Worm (Caenorhabditis elegans) whole organism, late embryonic: ENCODE measurements around the gene C47D12.4.

Experiments
- C38D4.7 ChIP-seq: fragments of 200-800 bp; sonication (Bioruptor generic); optimal IDR thresholded peaks from 2 replicates; lab custom pipeline; 2018; ENCODE audit warnings: mild to moderate bottlenecking, missing genetic modification characterization, moderate library complexity, missing compliant biosample characterization
- F13H6.1 ChIP-seq: sonication (generic microtip); optimal IDR thresholded peaks from 2 replicates; lab custom pipeline; 2016; ENCODE audit warnings: missing genetic modification characterization, missing compliant biosample characterization
- ceh-2 ChIP-seq: sonication (generic microtip); optimal IDR thresholded peaks from 2 replicates; lab custom pipeline; 2016; ENCODE audit warnings: missing genotype, missing genetic modification characterization, missing compliant biosample characterization
- ceh-24 ChIP-seq: sonication (generic microtip); optimal IDR thresholded peaks from 2 replicates; lab custom pipeline; 2016; ENCODE audit warnings: mild to moderate bottlenecking, missing genetic modification characterization, missing compliant biosample characterization
- fkh-10 ChIP-seq: fragments of 150-350 bp; optimal IDR thresholded peaks from 2 replicates; lab custom pipeline; 2014; ENCODE audit warnings: missing biosample characterization, missing genetic modification reagents, missing genetic modification characterization
- lin-11 ChIP-seq: fragments of 200-800 bp; sonication (Bioruptor generic); optimal IDR thresholded peaks from 2 replicates; lab custom pipeline; 2018; ENCODE audit warnings: mild to moderate bottlenecking, missing genetic modification characterization, missing compliant biosample characterization
- nhr-11 ChIP-seq: fragments of 150-350 bp; optimal IDR thresholded peaks from 2 replicates; lab custom pipeline; 2014; ENCODE audit warnings: missing biosample characterization, missing genetic modification characterization
- pqm-1 ChIP-seq: sonication (generic microtip); optimal IDR thresholded peaks from 2 replicates; lab custom pipeline; 2016; ENCODE audit warnings: missing genetic modification characterization, missing compliant biosample characterization
- pros-1 ChIP-seq: fragments of 150-350 bp; optimal IDR thresholded peaks from 2 replicates; lab custom pipeline; 2014; ENCODE audit warnings: missing biosample characterization, missing genetic modification reagents, missing genetic modification characterization
- unc-42 ChIP-seq: sonication (generic microtip); optimal IDR thresholded peaks from 2 replicates; lab custom pipeline; 2016; ENCODE audit warnings: missing genotype, missing genetic modification characterization, missing compliant biosample characterization

DNA sequence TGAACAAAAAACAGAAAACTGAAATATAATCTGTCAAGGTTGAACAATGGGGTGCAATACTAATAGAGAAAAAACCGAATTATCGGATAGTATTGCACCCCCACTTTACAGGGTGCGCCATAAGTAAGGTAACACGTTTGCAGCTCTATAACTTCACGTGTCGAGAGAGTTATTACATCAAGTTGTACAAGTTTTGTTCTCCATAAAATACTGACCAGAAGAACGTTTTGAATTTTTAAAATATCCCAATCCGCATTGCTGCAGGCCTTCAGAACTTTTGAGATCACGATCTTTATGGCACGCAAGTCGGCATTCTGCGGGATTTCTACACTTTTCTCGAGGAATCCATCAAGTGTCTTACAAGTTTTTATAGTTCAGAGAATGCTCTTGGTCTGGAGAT lies 43.8 kb upstream of the C47D12.4 start:
- TF ChIP-seq pros-1 (tag; lab: Kevin White, UChicago) (no peak), unc-42 (tag; lab: Kevin White, UChicago) (no peak), lin-11 (tag; lab: Kevin White, UChicago) (no peak), ceh-2 (tag; lab: Kevin White, UChicago) (no peak), C38D4.7 (GFP tag; lab: Kevin White, UChicago) (no peak), nhr-11 (tag; lab: Kevin White, UChicago) (no peak), pqm-1 (tag; lab: Kevin White, UChicago) (no peak), F13H6.1 (tag; lab: Kevin White, UChicago) (no peak), fkh-10 (no peak), ceh-24 (tag; lab: Kevin White, UChicago) (no peak)
